Worm (Caenorhabditis elegans): ENCODE results near the gene F01G4.4.
A peak's percentile ranks its signal among the peaks of the same experiment; 100 is the strongest.

The F01G4.4 gene

ce11 chrIV:11112641-11113040 is 30.5 kb upstream of the F01G4.4 start, which contains the start of gene clc-9:
TSS of gene clc-9 (plus strand) at chrIV:11112941.
- TF ChIP-seq R02D3.7 (tag; optimal IDR thresholded peaks at IDR 0.05) (no peak), hlh-11 (tag; optimal IDR thresholded peaks at IDR 0.05) (no peak), nhr-11 (tag; optimal IDR thresholded peaks at IDR 0.05) (no peak), madf-5 (GFP tag; IDR thresholded peaks at IDR 0.05) (no peak), F26F4.8 (GFP tag; conservative IDR thresholded peaks at IDR 0.05) (no peak), dmd-6 (GFP tag; IDR thresholded peaks at IDR 0.05) (no peak), nhr-102 (tag; optimal IDR thresholded peaks at IDR 0.05) (no peak), lin-1 (GFP tag; IDR thresholded peaks at IDR 0.05) (no peak), Y48G9A.11 (GFP tag; IDR thresholded peaks at IDR 0.05) (no peak), ceh-20 (GFP tag; IDR thresholded peaks at IDR 0.05) (no peak), aly-2 (tag; optimal IDR thresholded peaks at IDR 0.05) (no peak), nhr-6 (tag; optimal IDR thresholded peaks at IDR 0.05) (no peak), unc-39 (tag; optimal IDR thresholded peaks at IDR 0.05) (no peak), dmd-8 (GFP tag; IDR thresholded peaks at IDR 0.05) (no peak), cey-2 (tag; optimal IDR thresholded peaks at IDR 0.05; ENCODE audit: borderline replicate concordance, insufficient read depth) (no peak)

ce11 chrIV:11118837-11119491 is 24.2 kb upstream of the F01G4.4 start, which contains the start of the genes imp-2 and enpl-1:
TSS of gene imp-2 (minus strand) at chrIV:11118887.
TSS of gene enpl-1 (plus strand) at chrIV:11119298.
- TF ChIP-seq dmd-8 (GFP tag; IDR thresholded peaks at IDR 0.05) (0 out of 2 replicates have a peak, but pooled peaks have one; percentile 53), fos-1 (tag; optimal IDR thresholded peaks at IDR 0.05) (no peak), ztf-7 (tag; optimal IDR thresholded peaks at IDR 0.05) (no peak), nhr-237 (tag; optimal IDR thresholded peaks at IDR 0.05) (no peak), unc-62 (GFP tag; optimal IDR thresholded peaks at IDR 0.05 in 1 of 2) (peak in 1 of 2 experiments; percentile 96), unc-62 (tag; optimal IDR thresholded peaks at IDR 0.05) (no peak), snpc-4 (tag; optimal IDR thresholded peaks at IDR 0.05) (no peak), nhr-77 (tag; optimal IDR thresholded peaks at IDR 0.05) (peak; percentile 77), aly-2 (tag; optimal IDR thresholded peaks at IDR 0.05) (no peak), nhr-102 (tag; optimal IDR thresholded peaks at IDR 0.05) (peak; percentile 82), mxl-2 (GFP tag; conservative IDR thresholded peaks at IDR 0.05) (no peak), ztf-11 (tag; optimal IDR thresholded peaks at IDR 0.05) (no peak), nhr-76 (tag; optimal IDR thresholded peaks at IDR 0.05) (no peak), F37D6.2 (tag; optimal IDR thresholded peaks at IDR 0.05) (peak; percentile 63), ceh-44 (GFP tag; IDR thresholded peaks at IDR 0.05) (no peak), zfp-3 (GFP tag; conservative IDR thresholded peaks at IDR 0.05) (0 out of 2 replicates have a peak, but pooled peaks have one; percentile 13), egl-27 (tag; optimal IDR thresholded peaks at IDR 0.05) (no peak), nhr-41 (GFP tag; IDR thresholded peaks at IDR 0.05) (no peak), madf-5 (GFP tag; IDR thresholded peaks at IDR 0.05) (no peak), cey-2 (tag; optimal IDR thresholded peaks at IDR 0.05; ENCODE audit: borderline replicate concordance, insufficient read depth) (no peak), nhr-11 (tag; optimal IDR thresholded peaks at IDR 0.05) (peak; percentile 83), ctbp-1 (GFP tag; IDR thresholded peaks at IDR 0.05) (peak; percentile 82), Y105C5A.15 (GFP tag; IDR thresholded peaks at IDR 0.05) (no peak), F10B5.3 (tag; optimal IDR thresholded peaks at IDR 0.05) (peak; percentile 69), tag-97 (GFP tag; IDR thresholded peaks at IDR 0.05) (no peak), sdz-12 (GFP tag; optimal IDR thresholded peaks at IDR 0.05) (no peak), zag-1 (tag; optimal IDR thresholded peaks at IDR 0.05) (peak; percentile 68), Y5F2A.4 (GFP tag; optimal IDR thresholded peaks at IDR 0.05) (no peak), lin-15B (tag; optimal IDR thresholded peaks at IDR 0.05) (no peak), set-16 (GFP tag; IDR thresholded peaks at IDR 0.05) (peak; percentile 67), ceh-32 (tag; optimal IDR thresholded peaks at IDR 0.05; ENCODE audit: poor library complexity) (no peak), jun-1 (tag; optimal IDR thresholded peaks at IDR 0.05) (peak; percentile 71), lin-1 (GFP tag; IDR thresholded peaks at IDR 0.05) (peak; percentile 70; the same call in 1 of the 2 replicates), lin-39 (tag; optimal IDR thresholded peaks at IDR 0.05) (no peak), hlh-11 (tag; optimal IDR thresholded peaks at IDR 0.05) (peak; percentile 96), nhr-25 (tag; optimal IDR thresholded peaks at IDR 0.05; ENCODE audit: borderline replicate concordance, insufficient read depth) (peak; percentile 65), ZK337.2 (GFP tag; IDR thresholded peaks at IDR 0.05) (no peak), ceh-28 (tag; optimal IDR thresholded peaks at IDR 0.05) (no peak), spr-1 (tag; optimal IDR thresholded peaks at IDR 0.05) (peak; percentile 59), rbr-2 (tag; optimal IDR thresholded peaks at IDR 0.05) (peak; percentile 90), D1046.2 (GFP tag; IDR thresholded peaks at IDR 0.05) (no peak), nhr-10 (tag; optimal IDR thresholded peaks at IDR 0.05) (peak; percentile 30)
